Fruit fly (Drosophila melanogaster): ENCODE measurements around the gene CG3982.

CG3982 gene

dm6 chr3L:9377198-9378035, 39.8 kb downstream of the CG3982 start, which contains the start of gene Hsp26 (continued):
- peak; percentile 83 for TF ChIP-seq CG34376 (GFP tag; optimal IDR thresholded peaks at IDR 0.05)
- no peak for TF ChIP-seq ab (GFP tag; optimal IDR thresholded peaks at IDR 0.05)
- TF ChIP-seq sob (GFP tag; IDR thresholded peaks at IDR 0.05) = peak; percentile 82
- peak; percentile 55; the same call in 1 of the 2 replicates for TF ChIP-seq CG6272 (GFP tag; IDR thresholded peaks at IDR 0.05)
- no peak for TF ChIP-seq CG6791 (GFP tag; IDR thresholded peaks at IDR 0.05; ENCODE audit: partially characterized antibody)
- TF ChIP-seq CG17361 (GFP tag; IDR thresholded peaks at IDR 0.05) = peak; percentile 84
- TF ChIP-seq ttk (GFP tag; IDR thresholded peaks at IDR 0.05) = peak; percentile 73
- peak; percentile 69 for TF ChIP-seq CG12236 (GFP tag; optimal IDR thresholded peaks at IDR 0.05)
- peak; percentile 49 for TF ChIP-seq CG12071 (GFP tag; optimal IDR thresholded peaks at IDR 0.05)
- TF ChIP-seq odd (GFP tag; optimal IDR thresholded peaks at IDR 0.05) = peak; percentile 86
- TF ChIP-seq CG10462 (GFP tag; optimal IDR thresholded peaks at IDR 0.05) = peak; percentile 72
- peak; percentile 83; the same call in 2 of the 3 replicates for TF ChIP-seq gce (GFP tag; IDR thresholded peaks at IDR 0.05)
- peak; percentile 88 for TF ChIP-seq CG31441 (GFP tag; IDR thresholded peaks at IDR 0.05)
- TF ChIP-seq gsb-n (tag; optimal IDR thresholded peaks at IDR 0.05) = peak; percentile 84
- TF ChIP-seq Dll (GFP tag; IDR thresholded peaks at IDR 0.05; ENCODE audit: partially characterized antibody) = peak; percentile 30; the same call in 2 of the 4 replicates
- TF ChIP-seq CG9876 (GFP tag; optimal IDR thresholded peaks at IDR 0.05) = peak; percentile 74
- peak; percentile 90 for TF ChIP-seq Side (GFP tag; optimal IDR thresholded peaks at IDR 0.05)
- no peak for TF ChIP-seq h (optimal IDR thresholded peaks at IDR 0.05)
- TF ChIP-seq ems (GFP tag; optimal IDR thresholded peaks at IDR 0.05) = peak; percentile 82
- TF ChIP-seq zfh2 (GFP tag; optimal IDR thresholded peaks at IDR 0.05) = peak; percentile 82
- TF ChIP-seq org-1 (GFP tag; optimal IDR thresholded peaks at IDR 0.05) = peak; percentile 70
- TF ChIP-seq CG11456 (GFP tag; IDR thresholded peaks at IDR 0.05) = peak; percentile 61; the same call in 1 of the 3 replicates
- no peak for TF ChIP-seq Sin3A (optimal IDR thresholded peaks at IDR 0.05)
- TF ChIP-seq Fer2 (tag; optimal IDR thresholded peaks at IDR 0.05) = peak; percentile 31
- peak; percentile 70 for TF ChIP-seq Dek (tag; optimal IDR thresholded peaks at IDR 0.05)
- TF ChIP-seq Aef1 (GFP tag; IDR thresholded peaks at IDR 0.05) = peak; percentile 77
- TF ChIP-seq CG9797 (GFP tag; optimal IDR thresholded peaks at IDR 0.05) = no peak
- peak; percentile 85 for TF ChIP-seq ken (GFP tag; IDR thresholded peaks at IDR 0.05)
- peak; percentile 10 for TF ChIP-seq yki (optimal IDR thresholded peaks at IDR 0.05)
- no peak for TF ChIP-seq gt (GFP tag; IDR thresholded peaks at IDR 0.05)
- TF ChIP-seq Dip3 (GFP tag; optimal IDR thresholded peaks at IDR 0.05) = peak; percentile 81
- TF ChIP-seq bsh (GFP tag; optimal IDR thresholded peaks at IDR 0.05) = peak; percentile 74 to 93
- peak; percentile 58 for TF ChIP-seq sqz (GFP tag; optimal IDR thresholded peaks at IDR 0.05)
- no peak for TF ChIP-seq D (optimal IDR thresholded peaks at IDR 0.05)
- TF ChIP-seq D (GFP tag; optimal IDR thresholded peaks at IDR 0.05) = peak; percentile 51
- TF ChIP-seq Bgb (GFP tag; IDR thresholded peaks at IDR 0.05; ENCODE audit: partially characterized antibody) = no peak; the same call in 1 of the 2 replicates
- TF ChIP-seq CkIIα-i1 (GFP tag; IDR thresholded peaks at IDR 0.05) = no peak
- peak; percentile 86; the same call in 2 of the 4 replicates for TF ChIP-seq chinmo (GFP tag; IDR thresholded peaks at IDR 0.05; ENCODE audit: partially characterized antibody)
- TF ChIP-seq CG7786 (GFP tag; optimal IDR thresholded peaks at IDR 0.05) = peak; percentile 83
- TF ChIP-seq Antp (GFP tag; optimal IDR thresholded peaks at IDR 0.05) = peak; percentile 86
- peak; percentile 53; the same call in 1 of the 2 replicates for TF ChIP-seq Oaz (GFP tag; IDR thresholded peaks at IDR 0.05)
- peak; percentile 12 for TF ChIP-seq CG15696 (tag; optimal IDR thresholded peaks at IDR 0.05)
- TF ChIP-seq dan (GFP tag; IDR thresholded peaks at IDR 0.05) = no peak
- peak; percentile 87 for TF ChIP-seq CG8388 (GFP tag; optimal IDR thresholded peaks at IDR 0.05)
- TF ChIP-seq CG12155 (GFP tag; optimal IDR thresholded peaks at IDR 0.05) = peak; percentile 83
- peak; percentile 77 for TF ChIP-seq lmd (GFP tag; IDR thresholded peaks at IDR 0.05)
- peak; percentile 70 for TF ChIP-seq nerfin-1 (tag; optimal IDR thresholded peaks at IDR 0.05)
- TF ChIP-seq Dip2 (GFP tag; IDR thresholded peaks at IDR 0.05) = no peak
- TF ChIP-seq maf-S (GFP tag; optimal IDR thresholded peaks at IDR 0.05) = peak; percentile 77
- TF ChIP-seq Deaf1 (tag; optimal IDR thresholded peaks at IDR 0.05) = peak; percentile 71
- no peak for TF ChIP-seq stwl (tag; optimal IDR thresholded peaks at IDR 0.05)

Measured in whole organism, embryonic.